Worm (Caenorhabditis elegans): ENCODE measurements around the gene rabn-5.

rabn-5 gene

ce11 chrIII:5915926-5916325 lies 51.6 kb downstream of the rabn-5 start:
- TF ChIP-seq elt-2 (tag; optimal IDR thresholded peaks at IDR 0.05) (peak; percentile 87), lin-15B (tag; optimal IDR thresholded peaks at IDR 0.05) (no peak), pqm-1 (tag; optimal IDR thresholded peaks at IDR 0.05) (peak; percentile 40), skn-1 (tag; optimal IDR thresholded peaks at IDR 0.05) (peak; percentile 4), pha-4 (tag; optimal IDR thresholded peaks at IDR 0.05) (peak; percentile 38)
